Fruit fly (Drosophila melanogaster) whole organism, adult: ENCODE data around the gene ClpX.

Source experiments
- CG14711 ChIP-seq: fragments of 200-800 bp; sonication (Bioruptor generic); optimal IDR thresholded peaks from 2 replicates; lab custom pipeline; 2018; ENCODE audit warnings: missing biosample characterization, mild to moderate bottlenecking, missing genetic modification characterization, moderate library complexity
- Clk ChIP-seq: fragments of 200-800 bp; sonication (Bioruptor generic); optimal IDR thresholded peaks from 2 replicates; lab custom pipeline; 2017; ENCODE audit warnings: missing biosample characterization, missing genetic modification characterization
- Crg-1 ChIP-seq: fragments of 200-800 bp; sonication (Bioruptor generic); optimal IDR thresholded peaks from 2 replicates; lab custom pipeline; 2016; ENCODE audit warnings: missing biosample characterization, missing genetic modification characterization
- kay ChIP-seq: fragments of 200-800 bp; sonication (Bioruptor generic); peaks from one replicate; lab custom pipeline; 2016; ENCODE audit warnings: missing biosample characterization, missing genetic modification characterization, borderline replicate concordance

DNA sequence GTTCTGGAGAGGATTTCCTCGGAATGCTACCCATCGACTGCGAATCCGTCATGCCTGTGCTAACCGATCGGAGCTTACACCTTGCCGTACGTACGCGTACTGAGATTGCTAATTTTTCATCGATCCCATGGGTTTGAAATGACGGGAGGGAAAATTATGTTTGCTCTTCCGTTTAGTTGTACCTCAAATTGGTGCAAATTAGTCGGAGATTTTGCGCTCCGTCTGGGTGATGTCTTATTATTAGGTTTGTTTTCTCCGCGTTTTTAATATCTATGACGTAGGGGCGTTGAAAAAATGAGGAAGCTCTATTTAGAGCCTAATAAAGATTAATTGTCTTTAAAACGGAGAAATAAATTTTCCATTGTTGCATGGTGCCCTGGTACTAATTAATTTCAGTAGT is 25.1 kb upstream of the ClpX start, which contains the start of gene CG4459:
- TF ChIP-seq Clk (GFP tag; lab: Kevin White, UChicago) (no peak), kay (GFP tag; lab: Kevin White, UChicago) (no peak), CG14711 (tag; lab: Kevin White, UChicago) (no peak), Crg-1 (no peak)
